Worm (Caenorhabditis elegans): ENCODE data around the gene B0034.1.

Gene B0034.1

ce11 chrII:5968037-5968436 lies at the start of gene B0034.1:
Gene B0034.1, plus strand, starts transcription at chrII:5968337.
- no peak for TF ChIP-seq unc-62 (GFP tag; optimal IDR thresholded peaks at IDR 0.05)

- no peak for TF ChIP-seq unc-62 (GFP tag; optimal IDR thresholded peaks at IDR 0.05)
Measured at ce11 chrII:5921620-5922019, 46.5 kb upstream of the B0034.1 start, which contains the start of gene vrk-1. Gene vrk-1, plus strand, starts transcription at chrII:5921967.

- no peak for TF ChIP-seq unc-62 (GFP tag; optimal IDR thresholded peaks at IDR 0.05)
Measured at ce11 chrII:5928502-5928901, 39.6 kb upstream of the B0034.1 start, which contains the start of gene egl-44. Gene egl-44, plus strand, starts transcription at chrII:5928802.

- TF ChIP-seq unc-62 (GFP tag; optimal IDR thresholded peaks at IDR 0.05) = no peak
Measured at ce11 chrII:5930095-5930653, 38.0 kb upstream of the B0034.1 start.

ce11 chrII:5931109-5931508 lies 37.0 kb upstream of the B0034.1 start:
- TF ChIP-seq unc-62 (GFP tag; optimal IDR thresholded peaks at IDR 0.05) = no peak

ce11 chrII:5931904-5932764 lies 36.0 kb upstream of the B0034.1 start:
- no peak for TF ChIP-seq unc-62 (GFP tag; optimal IDR thresholded peaks at IDR 0.05)

- TF ChIP-seq unc-62 (GFP tag; optimal IDR thresholded peaks at IDR 0.05) = no peak
Measured at ce11 chrII:5933133-5933532, 35.0 kb upstream of the B0034.1 start.

ce11 chrII:5933962-5934422 lies 34.1 kb upstream of the B0034.1 start:
- no peak for TF ChIP-seq unc-62 (GFP tag; optimal IDR thresholded peaks at IDR 0.05)

- no peak for TF ChIP-seq unc-62 (GFP tag; optimal IDR thresholded peaks at IDR 0.05)
Measured at ce11 chrII:5936009-5936408, 32.1 kb upstream of the B0034.1 start.

ce11 chrII:5940815-5941214 lies 27.3 kb upstream of the B0034.1 start, which contains the start of gene F28B12.6:
Gene F28B12.6, plus strand, starts transcription at chrII:5940863.
- no peak for TF ChIP-seq unc-62 (GFP tag; optimal IDR thresholded peaks at IDR 0.05)

ce11 chrII:5942593-5942992 lies 25.5 kb upstream of the B0034.1 start, which contains the start of gene F28B12.1:
Gene F28B12.1, plus strand, starts transcription at chrII:5942927.
- TF ChIP-seq unc-62 (GFP tag; optimal IDR thresholded peaks at IDR 0.05) = no peak

ce11 chrII:5944268-5944667 lies 23.9 kb upstream of the B0034.1 start, which contains the start of gene B0034.2:
Gene B0034.2, minus strand, starts transcription at chrII:5944368.
- no peak for TF ChIP-seq unc-62 (GFP tag; optimal IDR thresholded peaks at IDR 0.05)

ce11 chrII:5945818-5946217 lies 22.3 kb upstream of the B0034.1 start:
- no peak for TF ChIP-seq unc-62 (GFP tag; optimal IDR thresholded peaks at IDR 0.05)

- no peak for TF ChIP-seq unc-62 (GFP tag; optimal IDR thresholded peaks at IDR 0.05)
Measured at ce11 chrII:5946438-5946837, 21.7 kb upstream of the B0034.1 start.

- TF ChIP-seq unc-62 (GFP tag; optimal IDR thresholded peaks at IDR 0.05) = no peak
Measured at ce11 chrII:5948681-5949080, 19.5 kb upstream of the B0034.1 start.

- TF ChIP-seq unc-62 (GFP tag; optimal IDR thresholded peaks at IDR 0.05) = no peak
Measured at ce11 chrII:5950657-5951056, 17.5 kb upstream of the B0034.1 start.

- TF ChIP-seq unc-62 (GFP tag; optimal IDR thresholded peaks at IDR 0.05) = no peak
Measured at ce11 chrII:5951745-5952144, 16.4 kb upstream of the B0034.1 start.
